Fruit fly (Drosophila melanogaster) whole organism, embryonic: ENCODE results near the gene ppk11.

Source experiments
- Aef1 ChIP-seq: fragments of 200-800 bp; sonication (Bioruptor generic); IDR thresholded peaks from 3 replicates; pipeline ENCODE4 v1.3.6; 2022; ENCODE audit warnings: missing biosample characterization, missing genetic modification characterization
- Awh ChIP-seq: fragments of 200-800 bp; sonication (Bioruptor generic); IDR thresholded peaks from 2 replicates; pipeline ENCODE4, ENCODE4 v1.3.6; 2022; ENCODE audit warnings: missing biosample characterization, missing genetic modification characterization
- CG11695 ChIP-seq: fragments of 200-800 bp; sonication (Bioruptor generic); IDR thresholded peaks from 3 replicates; pipeline ENCODE4 v1.3.6; 2022; ENCODE audit warnings: missing biosample characterization, missing genetic modification characterization
- CG13624 ChIP-seq: fragments of 200-800 bp; sonication (Bioruptor generic); optimal IDR thresholded peaks from 2 replicates; lab custom pipeline; 2016; ENCODE audit warnings: missing biosample characterization, missing genetic modification characterization
- CG13894 ChIP-seq: fragments of 200-800 bp; sonication (Bioruptor generic); optimal IDR thresholded peaks from 3 replicates; lab custom pipeline; 2018; ENCODE audit warnings: missing biosample characterization, mild to moderate bottlenecking, missing genetic modification characterization, moderate library complexity
- CG15601 ChIP-seq: fragments of 200-800 bp; sonication (Bioruptor generic); optimal IDR thresholded peaks from 3 replicates; lab custom pipeline; 2019; ENCODE audit warnings: missing biosample characterization, mild to moderate bottlenecking, missing genetic modification characterization, moderate library complexity
- CG1647 ChIP-seq: fragments of 200-800 bp; sonication (Bioruptor generic); optimal IDR thresholded peaks from 3 replicates; lab custom pipeline; 2016; ENCODE audit warnings: missing biosample characterization, missing genetic modification characterization
- CG18011 ChIP-seq: fragments of 200-800 bp; sonication (Bioruptor generic); optimal IDR thresholded peaks from 2 replicates; lab custom pipeline; 2017; ENCODE audit warnings: missing biosample characterization, missing genetic modification characterization, mild to moderate bottlenecking, moderate library complexity, missing genotype
- CG2199 ChIP-seq: fragments of 200-800 bp; sonication (Bioruptor generic); IDR thresholded peaks from 3 replicates; pipeline ENCODE4 v1.3.6; 2022; ENCODE audit warnings: missing biosample characterization, missing genetic modification characterization
- CG2202 ChIP-seq: fragments of 200-800 bp; sonication (Bioruptor generic); optimal IDR thresholded peaks from 2 replicates; lab custom pipeline; 2018; ENCODE audit warnings: missing biosample characterization, mild to moderate bottlenecking, missing genetic modification characterization
- CG3065 ChIP-seq: fragments of 200-800 bp; sonication (Bioruptor generic); optimal IDR thresholded peaks from 2 replicates; lab custom pipeline; 2016; ENCODE audit warnings: missing biosample characterization, missing genetic modification characterization
- CG34224 ChIP-seq: fragments of 200-800 bp; sonication (Bioruptor generic); IDR thresholded peaks from 3 replicates; pipeline ENCODE4 v1.3.6; 2022; ENCODE audit warnings: missing biosample characterization, missing genetic modification characterization; ENCODE audit not compliant: partially characterized antibody
- CG34376 ChIP-seq: fragments of 200-800 bp; sonication (Bioruptor generic); optimal IDR thresholded peaks from 2 replicates; lab custom pipeline; 2018; ENCODE audit warnings: missing biosample characterization, mild to moderate bottlenecking, missing genetic modification characterization
- CG3995 ChIP-seq: fragments of 200-800 bp; sonication (Bioruptor generic); optimal IDR thresholded peaks from 3 replicates; lab custom pipeline; 2016; ENCODE audit warnings: missing biosample characterization, missing genetic modification characterization
- CG4730 ChIP-seq: fragments of 200-800 bp; sonication (Bioruptor generic); IDR thresholded peaks from 2 replicates; pipeline ENCODE4 v1.3.6; 2022; ENCODE audit warnings: missing biosample characterization, missing genetic modification characterization
- CG5953 ChIP-seq: fragments of 200-800 bp; sonication (Bioruptor generic); IDR thresholded peaks from 2 replicates; pipeline ENCODE4 v1.3.6; 2022; ENCODE audit warnings: missing biosample characterization, missing genetic modification characterization
- CG7786 ChIP-seq: fragments of 200-800 bp; sonication (Bioruptor generic); optimal IDR thresholded peaks from 2 replicates; lab custom pipeline; 2016; ENCODE audit warnings: missing biosample characterization, missing genetic modification characterization
- CG7928 ChIP-seq: fragments of 200-800 bp; sonication (Bioruptor generic); optimal IDR thresholded peaks from 2 replicates; lab custom pipeline; 2017; ENCODE audit warnings: missing biosample characterization, mild to moderate bottlenecking, missing genetic modification characterization
- CG8089 ChIP-seq: fragments of 200-800 bp; sonication (Bioruptor generic); optimal IDR thresholded peaks from 3 replicates; lab custom pipeline; 2016; ENCODE audit warnings: missing biosample characterization, missing genetic modification characterization
- CG8290 ChIP-seq, 3 experiments: fragments of 200-800 bp; sonication (Bioruptor generic); optimal IDR thresholded peaks; 2 replicates each; lab custom pipeline; 2016 to 2019; ENCODE audit warnings: missing biosample characterization in 3 of 3, missing genetic modification characterization in 3 of 3, mild to moderate bottlenecking in 2 of 3, moderate library complexity in 1 of 3
- CTCF ChIP-seq: fragments of 200-800 bp; sonication (Bioruptor generic); optimal IDR thresholded peaks from 2 replicates; lab custom pipeline; 2017; ENCODE audit warnings: missing biosample characterization, mild to moderate bottlenecking, missing genetic modification characterization, moderate library complexity
- Camta ChIP-seq: fragments of 200-800 bp; sonication (Bioruptor generic); optimal IDR thresholded peaks from 2 replicates; lab custom pipeline; 2016; ENCODE audit warnings: missing biosample characterization, missing genetic modification characterization
- Eip74EF ChIP-seq, 2 experiments: fragments of 200-800 bp in 1 of 2; fragments of >200 bp in 1 of 2; sonication (Bioruptor generic) in 1 of 2; optimal IDR thresholded peaks; 2 replicates each; lab custom pipeline; 2017 to 2019; ENCODE audit warnings: missing biosample characterization in 2 of 2, missing genetic modification characterization in 2 of 2, mild to moderate bottlenecking in 1 of 2, moderate library complexity in 1 of 2
- Hey ChIP-seq: fragments of 200-800 bp; sonication (Bioruptor generic); optimal IDR thresholded peaks from 3 replicates; lab custom pipeline; 2018; ENCODE audit warnings: missing biosample characterization, mild to moderate bottlenecking, missing genetic modification characterization
- Meics ChIP-seq: fragments of 200-800 bp; sonication (Bioruptor generic); optimal IDR thresholded peaks from 2 replicates; lab custom pipeline; 2017; ENCODE audit warnings: missing biosample characterization, mild to moderate bottlenecking, missing genetic modification characterization
- Mrtf ChIP-seq: fragments of 200-800 bp; sonication (Bioruptor generic); IDR thresholded peaks from 3 replicates; pipeline ENCODE4 v1.3.6; 2022; ENCODE audit warnings: missing biosample characterization, missing genetic modification characterization
- Myb ChIP-seq: fragments of 200-800 bp; sonication (Bioruptor generic); optimal IDR thresholded peaks from 2 replicates; lab custom pipeline; 2016; ENCODE audit warnings: missing biosample characterization, missing genetic modification characterization
- Six4 ChIP-seq: fragments of 200-800 bp; sonication (Bioruptor generic); optimal IDR thresholded peaks from 2 replicates; lab custom pipeline; 2016; ENCODE audit warnings: missing biosample characterization, missing genetic modification characterization
- Tbp ChIP-seq: fragments of >200 bp; optimal IDR thresholded peaks from 2 replicates; lab custom pipeline; 2018; ENCODE audit warnings: missing biosample characterization, missing genetic modification characterization
- aop ChIP-seq: fragments of 200-800 bp; sonication (Bioruptor generic); IDR thresholded peaks from 2 replicates; pipeline ENCODE4 v1.3.6; 2022; ENCODE audit warnings: missing biosample characterization, missing genetic modification characterization
- ara ChIP-seq: fragments of 200-800 bp; sonication (Bioruptor generic); IDR thresholded peaks from 2 replicates; pipeline ENCODE4 v1.3.6; 2022; ENCODE audit warnings: missing biosample characterization, missing genetic modification characterization
- cato ChIP-seq: fragments of 200-800 bp; sonication (Bioruptor generic); optimal IDR thresholded peaks from 2 replicates; lab custom pipeline; 2016; ENCODE audit warnings: missing biosample characterization, missing genetic modification characterization, borderline replicate concordance
- caup ChIP-seq: fragments of 200-800 bp; sonication (Bioruptor generic); optimal IDR thresholded peaks from 3 replicates; lab custom pipeline; 2017; ENCODE audit warnings: missing biosample characterization, mild to moderate bottlenecking, missing genetic modification characterization, moderate library complexity; ENCODE audit not compliant: severe bottlenecking
- cg ChIP-seq: fragments of 200-800 bp; sonication (Bioruptor generic); optimal IDR thresholded peaks from 3 replicates; lab custom pipeline; 2019; ENCODE audit warnings: missing biosample characterization, mild to moderate bottlenecking, missing genetic modification characterization, moderate library complexity
- eve ChIP-seq, 2 experiments: fragments of >200 bp; optimal IDR thresholded peaks; 2 replicates each; lab custom pipeline; 2017; ENCODE audit warnings: missing biosample characterization in 2 of 2, missing genetic modification characterization in 2 of 2
- eyg ChIP-seq: fragments of 200-800 bp; sonication (Bioruptor generic); optimal IDR thresholded peaks from 3 replicates; lab custom pipeline; 2016; ENCODE audit warnings: missing biosample characterization, missing genetic modification characterization
- gce ChIP-seq: fragments of 200-800 bp; sonication (Bioruptor generic); IDR thresholded peaks from 3 replicates; pipeline ENCODE4 v1.3.6; 2022; ENCODE audit warnings: missing biosample characterization, missing genetic modification characterization
- hbn ChIP-seq: fragments of 200-800 bp; sonication (Bioruptor generic); IDR thresholded peaks from 2 replicates; pipeline ENCODE4 v1.3.6; 2022; ENCODE audit warnings: missing biosample characterization, missing genetic modification characterization; ENCODE audit not compliant: partially characterized antibody
- her ChIP-seq: fragments of 200-800 bp; sonication (Bioruptor generic); optimal IDR thresholded peaks from 2 replicates; lab custom pipeline; 2016; ENCODE audit warnings: missing biosample characterization, missing genetic modification characterization
- jing ChIP-seq: fragments of 200-800 bp; sonication (Bioruptor generic); optimal IDR thresholded peaks from 2 replicates; lab custom pipeline; 2018; ENCODE audit warnings: missing biosample characterization, mild to moderate bottlenecking, missing genetic modification characterization
- knrl ChIP-seq: fragments of 200-800 bp; sonication (Bioruptor generic); IDR thresholded peaks from 3 replicates; pipeline ENCODE4 v1.3.6; 2022; ENCODE audit warnings: missing biosample characterization, missing genetic modification characterization; ENCODE audit not compliant: partially characterized antibody
- maf-S ChIP-seq: fragments of 200-800 bp; sonication (Bioruptor generic); optimal IDR thresholded peaks from 2 replicates; lab custom pipeline; 2016; ENCODE audit warnings: missing biosample characterization, missing genetic modification characterization
- mam ChIP-seq: fragments of 200-800 bp; sonication (Bioruptor generic); optimal IDR thresholded peaks from 3 replicates; lab custom pipeline; 2016; ENCODE audit warnings: missing biosample characterization, missing genetic modification characterization
- nerfin-2 ChIP-seq: fragments of 200-800 bp; sonication (Bioruptor generic); IDR thresholded peaks from 2 replicates; pipeline ENCODE4 v1.3.6; 2022; ENCODE audit warnings: missing biosample characterization, missing genetic modification characterization; ENCODE audit not compliant: partially characterized antibody
- nom ChIP-seq: fragments of 200-800 bp; sonication (Bioruptor generic); optimal IDR thresholded peaks from 2 replicates; lab custom pipeline; 2017; ENCODE audit warnings: missing biosample characterization, missing genetic modification characterization, mild to moderate bottlenecking, moderate library complexity, missing genetic modification reagents
- pzg ChIP-seq: fragments of 200-800 bp; sonication (Bioruptor generic); optimal IDR thresholded peaks from 3 replicates; lab custom pipeline; 2018; ENCODE audit warnings: missing biosample characterization, mild to moderate bottlenecking, missing genetic modification characterization, moderate library complexity
- salm ChIP-seq: fragments of 200-800 bp; sonication (Bioruptor generic); optimal IDR thresholded peaks from 2 replicates; lab custom pipeline; 2018; ENCODE audit warnings: missing biosample characterization, mild to moderate bottlenecking, missing genetic modification characterization
- slp2 ChIP-seq: fragments of 200-800 bp; sonication (Bioruptor generic); optimal IDR thresholded peaks from 2 replicates; lab custom pipeline; 2016; ENCODE audit warnings: missing biosample characterization, missing genetic modification characterization
- stwl ChIP-seq: fragments of 200-800 bp; sonication (Bioruptor generic); optimal IDR thresholded peaks from 3 replicates; lab custom pipeline; 2018; ENCODE audit warnings: missing biosample characterization, mild to moderate bottlenecking, missing genetic modification characterization, moderate library complexity
- usp ChIP-seq: fragments of >200 bp; optimal IDR thresholded peaks from 2 replicates; lab custom pipeline; 2017; ENCODE audit warnings: missing biosample characterization, missing genetic modification characterization

ppk11 gene

dm6 chr2L:9758856-9759255, 16.0 kb downstream of the ppk11 start (continued):
- peak; percentile 78 for TF ChIP-seq CG13894 (tag; lab: Kevin White, UChicago)
- peak; percentile 54; the same call in 1 of the 3 replicates for TF ChIP-seq Mrtf
- peak; percentile 1 for TF ChIP-seq maf-S (GFP tag; lab: Kevin White, UChicago)
- TF ChIP-seq ara (GFP tag; lab: Robert Waterston, UW), result 0 out of 2 replicates have a peak, but pooled peaks have one; percentile 8
- TF ChIP-seq cg (GFP tag; lab: Kevin White, UChicago), result peak; percentile 25
- 0 out of 2 replicates have a peak, but pooled peaks have one; percentile 18 for TF ChIP-seq CG5953 (GFP tag; lab: Robert Waterston, UW)
- peak; percentile 97 for TF ChIP-seq CG7928 (GFP tag; lab: Kevin White, UChicago)
- TF ChIP-seq her (GFP tag; lab: Kevin White, UChicago), result peak; percentile 57
- TF ChIP-seq jing (GFP tag; lab: Kevin White, UChicago), result no peak
- peak; percentile 93 for TF ChIP-seq Aef1
- peak; percentile 82; the same call in 1 of the 3 replicates for TF ChIP-seq CG2199 (GFP tag; lab: Robert Waterston, UW)
- peak; percentile 4 for TF ChIP-seq cato (GFP tag; lab: Kevin White, UChicago)
- TF ChIP-seq aop (GFP tag; lab: Robert Waterston, UW), result no peak
- TF ChIP-seq salm, result no peak
- peak; percentile 30 for TF ChIP-seq CG3065 (GFP tag; lab: Kevin White, UChicago)
- peak; percentile 43 for TF ChIP-seq CG34376 (GFP tag; lab: Kevin White, UChicago)
- TF ChIP-seq Awh, result 0 out of 2 replicates have a peak, but pooled peaks have one; percentile 12
- no peak for TF ChIP-seq usp (GFP tag; lab: Kevin White, UChicago)
- no peak for TF ChIP-seq CG8290 (GFP tag; optimal IDR thresholded peaks at IDR 0.05; lab: Kevin White, UChicago)
- peak in 1 of 2 experiments; percentile 90 for TF ChIP-seq CG8290 (tag; optimal IDR thresholded peaks at IDR 0.05; lab: Kevin White, UChicago)
- no peak for TF ChIP-seq eyg (GFP tag; lab: Kevin White, UChicago)
- TF ChIP-seq Hey (tag; lab: Kevin White, UChicago), result peak; percentile 37
- no peak for TF ChIP-seq gce
- peak; percentile 45 for TF ChIP-seq caup (GFP tag; lab: Kevin White, UChicago)
- TF ChIP-seq nom (GFP tag; lab: Kevin White, UChicago), result peak; percentile 64
- TF ChIP-seq eve (GFP tag; optimal IDR thresholded peaks at IDR 0.05; lab: Kevin White, UChicago), result no peak
- TF ChIP-seq CG8089, result no peak
- no peak for TF ChIP-seq CG3995 (GFP tag; lab: Kevin White, UChicago)
- peak; percentile 52 for TF ChIP-seq CG7786 (GFP tag; lab: Kevin White, UChicago)
- peak; percentile 87 for TF ChIP-seq nerfin-2 (GFP tag; lab: Robert Waterston, UW)
- TF ChIP-seq CTCF, result peak; percentile 24
- peak; percentile 35 for TF ChIP-seq CG15601 (tag; lab: Kevin White, UChicago)
- TF ChIP-seq mam (GFP tag; lab: Kevin White, UChicago), result peak; percentile 71
- peak; percentile 28; the same call in 1 of the 2 replicates for TF ChIP-seq CG4730 (GFP tag; lab: Robert Waterston, UW)
- no peak for TF ChIP-seq Six4 (GFP tag; lab: Kevin White, UChicago)
- peak; percentile 30 for TF ChIP-seq CG18011 (GFP tag; lab: Kevin White, UChicago)
- TF ChIP-seq hbn (GFP tag; lab: Robert Waterston, UW), result peak; percentile 89
- no peak for TF ChIP-seq Tbp (GFP tag; lab: Kevin White, UChicago)
- TF ChIP-seq CG11695 (GFP tag; lab: Robert Waterston, UW), result peak; percentile 47; the same call in 1 of the 3 replicates
- peak; percentile 92 for TF ChIP-seq knrl (GFP tag; lab: Robert Waterston, UW)
- peak; percentile 58 for TF ChIP-seq Meics
- peak; percentile 79 for TF ChIP-seq pzg (GFP tag; lab: Kevin White, UChicago)
- TF ChIP-seq CG2202 (tag; lab: Kevin White, UChicago), result no peak
- peak; percentile 31 for TF ChIP-seq Myb (GFP tag; lab: Kevin White, UChicago)
- peak; percentile 92 for TF ChIP-seq CG34224 (GFP tag; lab: Robert Waterston, UW)
- TF ChIP-seq Camta (GFP tag; lab: Kevin White, UChicago), result no peak
- no peak for TF ChIP-seq slp2 (GFP tag; lab: Kevin White, UChicago)
- TF ChIP-seq Eip74EF (GFP tag; optimal IDR thresholded peaks at IDR 0.05; lab: Kevin White, UChicago), result no peak
- TF ChIP-seq CG13624, result peak; percentile 47
- TF ChIP-seq CG1647 (GFP tag; lab: Kevin White, UChicago), result peak; percentile 53
- TF ChIP-seq stwl (tag; lab: Kevin White, UChicago), result peak; percentile 83
